Fruit fly (Drosophila melanogaster): ENCODE measurements around the gene Sema5c.

DNA sequence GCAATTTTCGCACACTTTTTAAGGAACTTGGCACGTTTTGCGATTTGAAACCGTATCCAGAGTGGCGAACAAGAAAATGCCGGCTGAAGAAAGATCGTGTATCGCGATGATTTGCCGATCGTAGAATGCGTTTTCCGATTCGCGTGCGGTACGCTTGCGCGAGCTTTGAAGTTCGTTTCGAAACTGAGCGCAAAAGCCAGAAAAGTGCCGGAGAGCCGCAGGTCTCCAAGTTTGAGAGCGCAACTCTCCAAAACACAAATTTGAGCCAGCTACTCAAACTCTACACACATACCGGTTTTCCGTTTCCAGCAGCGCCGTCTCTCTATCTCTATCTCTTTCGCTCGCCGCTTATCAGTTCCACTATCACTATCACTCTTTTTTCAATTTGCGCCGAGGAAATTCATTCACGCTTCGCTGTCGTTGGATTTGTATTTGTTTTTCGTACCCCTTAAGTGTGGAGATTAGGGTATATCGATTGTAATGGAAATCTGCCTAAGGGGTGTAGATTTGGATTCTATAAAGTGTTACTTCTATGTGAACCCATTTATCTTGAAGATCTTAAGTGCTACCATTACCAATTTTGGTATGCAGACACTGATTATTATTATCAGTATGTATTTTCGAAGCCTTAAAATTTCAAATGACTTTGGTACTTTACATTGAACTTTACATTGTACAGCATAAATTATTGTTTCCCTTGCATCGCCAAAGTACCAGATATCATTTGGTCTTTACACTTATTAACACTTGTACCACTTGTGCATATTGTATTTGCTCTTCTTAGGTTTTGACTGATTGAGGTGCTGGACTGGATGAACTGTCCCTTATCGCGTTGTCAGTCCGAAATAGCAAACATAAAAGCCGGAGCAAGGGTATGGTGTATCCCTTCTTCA is 25.1 kb downstream of the Sema5c start:
- TF ChIP-seq Dfd (GFP tag; optimal IDR thresholded peaks at IDR 0.05) (no peak), sage (GFP tag; optimal IDR thresholded peaks at IDR 0.05) (no peak), Abd-B (GFP tag; optimal IDR thresholded peaks at IDR 0.05) (no peak), usp (GFP tag; optimal IDR thresholded peaks at IDR 0.05) (no peak), Dif (GFP tag; optimal IDR thresholded peaks at IDR 0.05; ENCODE audit: partially characterized antibody) (peak; percentile 65)
